Worm (Caenorhabditis elegans): ENCODE measurements around the gene npr-42.

DNA sequence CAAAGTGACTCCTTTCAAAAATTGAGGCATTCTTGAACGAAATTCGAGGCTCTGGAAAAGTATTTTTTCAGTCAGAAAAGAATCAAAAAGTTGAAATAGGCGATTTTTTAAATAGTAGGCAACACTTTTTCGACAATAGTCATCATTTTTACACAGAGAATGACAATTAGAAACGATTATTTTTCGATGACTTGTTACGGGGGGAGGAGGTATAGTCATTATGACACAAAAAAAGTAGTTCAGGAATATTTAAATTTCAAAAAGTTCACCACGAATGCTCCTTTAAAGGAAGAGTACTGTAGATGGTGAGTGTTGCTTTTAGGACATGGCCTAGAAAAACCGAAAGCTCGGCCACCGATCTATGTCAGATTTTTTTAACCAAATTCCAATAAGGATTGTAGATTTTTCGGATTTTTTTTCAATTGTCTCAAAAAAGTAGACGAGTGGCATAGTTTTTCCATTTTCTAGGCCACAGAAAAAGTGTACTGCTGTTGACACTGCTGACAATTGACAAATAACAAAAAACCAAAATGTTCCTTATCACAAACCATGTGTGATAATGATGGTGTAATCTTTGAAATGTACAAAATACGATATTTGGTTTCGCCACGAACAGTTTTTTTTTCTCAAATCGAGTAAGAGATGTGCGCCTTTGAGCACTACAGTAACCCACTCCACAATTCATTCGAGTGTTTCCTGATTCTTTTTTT lies 31.1 kb downstream of the npr-42 start, which contains the start of gene Y52E8A.3:
- TF ChIP-seq him-1 (tag; optimal IDR thresholded peaks at IDR 0.05) = no peak
- no peak for TF ChIP-seq W03F9.2 (tag; optimal IDR thresholded peaks at IDR 0.05)
- TF ChIP-seq dao-5 (tag; optimal IDR thresholded peaks at IDR 0.05) = no peak

Data from whole organism, L4/young adult.